Worm (Caenorhabditis elegans) whole organism, L4 larva: ENCODE data around the gene flh-3.

ENCODE experiments used
- F10B5.3 ChIP-seq: sonication (generic microtip); optimal IDR thresholded peaks from 2 replicates; lab custom pipeline; 2016; ENCODE audit warnings: mild to moderate bottlenecking, missing genetic modification characterization, missing compliant biosample characterization
- Y105C5A.15 ChIP-seq: fragments of 200-800 bp; sonication (Bioruptor generic); IDR thresholded peaks from 2 replicates; pipeline ENCODE4 v1.3.6; 2022; ENCODE audit warnings: missing genetic modification characterization, missing compliant biosample characterization
- ZK337.2 ChIP-seq: fragments of 200-800 bp; sonication (Bioruptor generic); IDR thresholded peaks from 2 replicates; pipeline ENCODE4 v1.3.6; 2022; ENCODE audit warnings: missing genetic modification reagents, missing genetic modification characterization, missing compliant biosample characterization
- ama-1 ChIP-seq: fragments of 150-350 bp; optimal IDR thresholded peaks from 2 replicates; lab custom pipeline; 2014; ENCODE audit warnings: inconsistent platforms, mixed read lengths
- ces-1 ChIP-seq: fragments of 150-350 bp; sonication (generic microtip); optimal IDR thresholded peaks from 4 replicates; lab custom pipeline; 2014; ENCODE audit warnings: missing biosample characterization, missing genetic modification reagents, missing genetic modification characterization
- fkh-10 ChIP-seq: fragments of 150-350 bp; optimal IDR thresholded peaks from 2 replicates; lab custom pipeline; 2014; ENCODE audit warnings: missing biosample characterization, missing genetic modification reagents, missing genetic modification characterization
- hlh-11 ChIP-seq: fragments of 200-800 bp; sonication (Bioruptor generic); optimal IDR thresholded peaks from 2 replicates; lab custom pipeline; 2018; ENCODE audit warnings: mild to moderate bottlenecking, missing genetic modification characterization, missing compliant biosample characterization
- lin-13 ChIP-seq: fragments of 150-350 bp; optimal IDR thresholded peaks from 2 replicates; lab custom pipeline; 2014; ENCODE audit warnings: missing biosample characterization, missing genetic modification reagents, missing genetic modification characterization
- lin-39 ChIP-seq: fragments of 150-350 bp; optimal IDR thresholded peaks from 2 replicates; lab custom pipeline; 2014; ENCODE audit warnings: missing biosample characterization, missing genetic modification reagents, missing genetic modification characterization
- mes-2 ChIP-seq: sonication (generic microtip); optimal IDR thresholded peaks from 2 replicates; lab custom pipeline; 2016; ENCODE audit warnings: missing genotype, mild to moderate bottlenecking, missing genetic modification characterization, missing compliant biosample characterization; ENCODE audit not compliant: poor library complexity, severe bottlenecking
- unc-39 ChIP-seq: sonication (generic microtip); optimal IDR thresholded peaks from 2 replicates; lab custom pipeline; 2017; ENCODE audit warnings: missing biosample characterization, missing genetic modification characterization
- unc-62 ChIP-seq, 3 experiments: fragments of 150-350 bp in 1 of 3; sonication (generic microtip); optimal IDR thresholded peaks in 2 of 3; peaks in 1 of 3; 1 replicate in 1 of 3; 2 replicates in 2 of 3; lab custom pipeline; 2014 to 2017; ENCODE audit warnings: missing biosample characterization in 3 of 3, missing genetic modification characterization in 3 of 3, missing genetic modification reagents in 3 of 3, missing genotype in 1 of 3

- TF ChIP-seq ama-1 (no peak), unc-62 (GFP tag; optimal IDR thresholded peaks at IDR 0.05 in 1 of 2; lab: Kevin White, UChicago) (no peak), unc-62 (tag; optimal IDR thresholded peaks at IDR 0.05; lab: Kevin White, UChicago) (no peak), ces-1 (GFP tag; lab: Kevin White, UChicago) (no peak), mes-2 (tag; lab: Kevin White, UChicago) (no peak), ZK337.2 (no peak), unc-39 (tag; lab: Kevin White, UChicago) (no peak), hlh-11 (tag; lab: Kevin White, UChicago) (no peak), F10B5.3 (no peak), lin-39 (tag; lab: Kevin White, UChicago) (no peak), fkh-10 (GFP tag; lab: Kevin White, UChicago) (no peak), lin-13 (GFP tag; lab: Kevin White, UChicago) (no peak), Y105C5A.15 (GFP tag; lab: Robert Waterston, UW) (no peak)
Measured at ce11 chrIV:9263812-9264320, 6.0 kb upstream of the flh-3 start, which contains the start of gene flh-1.
